Worm (Caenorhabditis elegans) whole organism, early embryonic: ENCODE data around the gene npr-20.

Source experiments
- F13C5.2 ChIP-seq: sonication (generic microtip); optimal IDR thresholded peaks from 2 replicates; lab custom pipeline; 2017; ENCODE audit warnings: mild to moderate bottlenecking, missing genetic modification characterization, inconsistent platforms, missing compliant biosample characterization
- ama-1 ChIP-seq: fragments of 150-350 bp; optimal IDR thresholded peaks from 2 replicates; lab custom pipeline; 2014
- ceh-13 ChIP-seq: fragments of 200-800 bp; sonication (Bioruptor generic); optimal IDR thresholded peaks from 2 replicates; lab custom pipeline; 2018; ENCODE audit warnings: mild to moderate bottlenecking, missing genetic modification characterization, missing compliant biosample characterization
- ceh-36 ChIP-seq: sonication (generic microtip); optimal IDR thresholded peaks from 2 replicates; lab custom pipeline; 2016; ENCODE audit warnings: missing genetic modification characterization, inconsistent platforms, missing compliant biosample characterization
- flt-1 ChIP-seq: fragments of 200-800 bp; sonication (Bioruptor generic); IDR thresholded peaks from 2 replicates; pipeline ENCODE4 v1.3.6; 2022; ENCODE audit warnings: missing genetic modification characterization, missing compliant biosample characterization
- hmbx-1 ChIP-seq: sonication (generic microtip); optimal IDR thresholded peaks from 2 replicates; lab custom pipeline; 2016; ENCODE audit warnings: mild to moderate bottlenecking, missing genetic modification characterization, missing compliant biosample characterization
- hmg-4 ChIP-seq: fragments of 200-800 bp; sonication (Bioruptor generic); optimal IDR thresholded peaks from 2 replicates; lab custom pipeline; 2018; ENCODE audit warnings: mild to moderate bottlenecking, missing genetic modification characterization, missing compliant biosample characterization
- sea-1 ChIP-seq: fragments of 200-800 bp; sonication (Bioruptor generic); conservative IDR thresholded peaks from 2 replicates; pipeline ENCODE4 v1.3.6; 2022; ENCODE audit warnings: missing genetic modification characterization, missing compliant biosample characterization
- tbx-11 ChIP-seq: fragments of 200-800 bp; sonication (Bioruptor generic); IDR thresholded peaks from 2 replicates; pipeline ENCODE4 v1.3.6; 2022; ENCODE audit warnings: missing genetic modification characterization, missing compliant biosample characterization

DNA sequence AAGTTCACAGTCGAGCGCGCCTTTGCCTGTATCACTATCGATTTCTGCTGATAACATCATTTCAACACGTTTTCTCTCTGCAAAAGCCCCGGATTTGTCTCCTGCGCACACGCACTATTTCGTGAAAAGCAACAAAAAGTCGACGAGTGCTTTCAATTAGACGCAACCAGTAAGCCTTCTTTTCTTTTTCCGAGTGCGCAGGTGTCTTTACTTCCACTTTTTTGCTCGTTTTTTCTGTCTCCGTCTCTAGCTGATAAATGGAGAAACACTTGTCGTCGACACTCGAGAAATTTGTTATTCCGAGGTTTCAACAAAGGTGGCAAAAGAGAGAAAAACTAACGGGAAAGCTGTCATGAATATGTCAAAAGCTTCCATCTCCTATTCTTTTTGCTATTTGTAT lies 26.6 kb upstream of the npr-20 start:
- no peak for TF ChIP-seq ceh-13
- TF ChIP-seq ama-1 (lab: Kevin White, UChicago) = no peak
- no peak for TF ChIP-seq hmbx-1 (tag; lab: Kevin White, UChicago)
- no peak for TF ChIP-seq ceh-36 (tag; lab: Kevin White, UChicago)
- TF ChIP-seq hmg-4 (GFP tag; lab: Kevin White, UChicago) = no peak
- no peak for TF ChIP-seq tbx-11
- no peak for TF ChIP-seq F13C5.2 (tag; lab: Kevin White, UChicago)
- TF ChIP-seq sea-1 = no peak
- no peak for TF ChIP-seq flt-1 (GFP tag; lab: Robert Waterston, UW)
